Worm (Caenorhabditis elegans) whole organism, mixed stage, embryonic: ENCODE measurements around the gene C24D10.4.

Experiments
- ceh-83 ChIP-seq: fragments of 200-800 bp; sonication (Bioruptor generic); optimal IDR thresholded peaks from 2 replicates; lab custom pipeline; 2018; ENCODE audit warnings: mild to moderate bottlenecking, missing genetic modification characterization, missing compliant biosample characterization
- flh-1 ChIP-seq: fragments of 200-800 bp; sonication (Bioruptor generic); optimal IDR thresholded peaks from 2 replicates; lab custom pipeline; 2018; ENCODE audit warnings: mild to moderate bottlenecking, missing genetic modification characterization, moderate library complexity, missing compliant biosample characterization
- lin-13 ChIP-seq: fragments of 150-350 bp; optimal IDR thresholded peaks from 2 replicates; lab custom pipeline; 2014; ENCODE audit warnings: missing biosample characterization, missing genetic modification characterization
- lin-32 ChIP-seq: fragments of 200-800 bp; sonication (Bioruptor generic); optimal IDR thresholded peaks from 2 replicates; lab custom pipeline; 2018; ENCODE audit warnings: mild to moderate bottlenecking, missing genetic modification characterization, missing compliant biosample characterization
- lsy-2 ChIP-seq: fragments of 150-350 bp; optimal IDR thresholded peaks from 2 replicates; lab custom pipeline; 2014; ENCODE audit warnings: missing biosample characterization, missing genetic modification characterization
- mep-1 ChIP-seq: fragments of 150-350 bp; optimal IDR thresholded peaks from 2 replicates; lab custom pipeline; 2017; ENCODE audit warnings: missing biosample characterization, missing genetic modification reagents, missing genetic modification characterization, inconsistent platforms
- mls-2 ChIP-seq: sonication (generic microtip); optimal IDR thresholded peaks from 2 replicates; lab custom pipeline; 2016; ENCODE audit warnings: mild to moderate bottlenecking, missing genetic modification characterization, moderate library complexity, missing compliant biosample characterization
- nhr-237 ChIP-seq: fragments of 150-350 bp; optimal IDR thresholded peaks from 2 replicates; lab custom pipeline; 2014; ENCODE audit warnings: missing biosample characterization, missing genetic modification characterization
- nhr-28 ChIP-seq: fragments of 150-350 bp; optimal IDR thresholded peaks from 2 replicates; lab custom pipeline; 2014; ENCODE audit warnings: missing biosample characterization, missing genetic modification characterization
- nhr-76 ChIP-seq: sonication (generic microtip); optimal IDR thresholded peaks from 2 replicates; lab custom pipeline; 2017; ENCODE audit warnings: missing biosample characterization, missing genetic modification characterization
- snpc-4 ChIP-seq: fragments of 150-350 bp; optimal IDR thresholded peaks from 2 replicates; lab custom pipeline; 2014; ENCODE audit warnings: missing biosample characterization, missing genetic modification characterization
- sptf-1 ChIP-seq: sonication (generic microtip); optimal IDR thresholded peaks from 2 replicates; lab custom pipeline; 2017; ENCODE audit warnings: mild to moderate bottlenecking, missing genetic modification characterization, moderate library complexity, missing compliant biosample characterization
- unc-120 ChIP-seq: sonication (generic microtip); optimal IDR thresholded peaks from 2 replicates; lab custom pipeline; 2017; ENCODE audit warnings: missing genetic modification characterization, missing compliant biosample characterization; ENCODE audit not compliant: poor library complexity, severe bottlenecking
- ztf-11 ChIP-seq: fragments of 150-350 bp; optimal IDR thresholded peaks from 2 replicates; lab custom pipeline; 2014; ENCODE audit warnings: missing biosample characterization, missing genetic modification characterization

ce11 chrIV:5134798-5135197 lies 25.5 kb upstream of the C24D10.4 start:
- TF ChIP-seq nhr-237 (tag; lab: Kevin White, UChicago), result no peak
- TF ChIP-seq ztf-11, result no peak
- TF ChIP-seq mls-2 (tag; lab: Kevin White, UChicago), result no peak
- no peak for TF ChIP-seq mep-1 (tag; lab: Kevin White, UChicago)
- no peak for TF ChIP-seq sptf-1 (tag; lab: Kevin White, UChicago)
- TF ChIP-seq flh-1 (GFP tag; lab: Kevin White, UChicago), result no peak
- no peak for TF ChIP-seq ceh-83 (GFP tag; lab: Kevin White, UChicago)
- TF ChIP-seq unc-120, result no peak
- TF ChIP-seq lin-32, result no peak
- no peak for TF ChIP-seq snpc-4 (tag; lab: Kevin White, UChicago)
- no peak for TF ChIP-seq nhr-28
- TF ChIP-seq nhr-76 (tag; lab: Kevin White, UChicago), result no peak
- no peak for TF ChIP-seq lin-13 (tag; lab: Kevin White, UChicago)
- TF ChIP-seq lsy-2 (tag; lab: Kevin White, UChicago), result no peak
